Worm (Caenorhabditis elegans) whole organism, L1 larva: ENCODE results near the gene K11D12.6.
A peak's percentile ranks its signal among the peaks of the same experiment; 100 is the strongest.

Experiments used
- F16B12.6 ChIP-seq: fragments of 150-350 bp; optimal IDR thresholded peaks from 2 replicates; lab custom pipeline; 2014; ENCODE audit warnings: missing biosample characterization, missing genetic modification characterization
- aha-1 ChIP-seq: fragments of 150-350 bp; optimal IDR thresholded peaks from 2 replicates; lab custom pipeline; 2014; ENCODE audit warnings: missing biosample characterization, missing genetic modification characterization
- ceh-82 ChIP-seq, 3 experiments: fragments of 150-350 bp in 1 of 3; sonication (generic microtip) in 2 of 3; optimal IDR thresholded peaks; 2 replicates each; lab custom pipeline; 2014 to 2017; ENCODE audit warnings: missing biosample characterization in 3 of 3, missing genetic modification characterization in 3 of 3
- ceh-88 ChIP-seq: fragments of 200-800 bp; sonication (Bioruptor generic); IDR thresholded peaks from 2 replicates; pipeline ENCODE4 v1.3.6; 2022; ENCODE audit warnings: missing genetic modification characterization, missing compliant biosample characterization
- dpl-1 ChIP-seq, 3 experiments: fragments of 150-350 bp in 2 of 3; sonication (generic microtip) in 1 of 3; optimal IDR thresholded peaks; 2 replicates each; lab custom pipeline; 2014 to 2017; ENCODE audit warnings: missing biosample characterization in 3 of 3, missing genetic modification characterization in 3 of 3, missing genetic modification reagents in 3 of 3
- efl-1 ChIP-seq, 4 experiments: fragments of 150-350 bp; optimal IDR thresholded peaks in 3 of 4; peaks in 1 of 4; 1 replicate in 1 of 4; 2 replicates in 3 of 4; lab custom pipeline; 2014; ENCODE audit warnings: missing biosample characterization in 2 of 4, missing genetic modification characterization in 2 of 4, missing genetic modification reagents in 2 of 4
- egl-27 ChIP-seq, 2 experiments: fragments of 150-350 bp in 1 of 2; sonication (generic microtip); optimal IDR thresholded peaks; 3 replicates each; lab custom pipeline; 2017 to 2018; ENCODE audit warnings: missing biosample characterization in 2 of 2, missing genetic modification characterization in 2 of 2, missing genetic modification reagents in 2 of 2
- fkh-10 ChIP-seq: sonication (generic microtip); optimal IDR thresholded peaks from 2 replicates; lab custom pipeline; 2017; ENCODE audit warnings: missing biosample characterization, missing genetic modification reagents, missing genetic modification characterization
- fkh-4 ChIP-seq: sonication (generic microtip); optimal IDR thresholded peaks from 2 replicates; lab custom pipeline; 2016; ENCODE audit warnings: missing compliant biosample characterization, missing genetic modification characterization, borderline replicate concordance
- fkh-8 ChIP-seq: sonication (generic microtip); optimal IDR thresholded peaks from 2 replicates; lab custom pipeline; 2016; ENCODE audit warnings: mild to moderate bottlenecking, missing genetic modification characterization, missing compliant biosample characterization
- grh-1 ChIP-seq: fragments of 200-800 bp; sonication (Bioruptor generic); IDR thresholded peaks from 2 replicates; pipeline ENCODE4 v1.3.6; 2022; ENCODE audit warnings: missing genetic modification reagents, missing genetic modification characterization, missing compliant biosample characterization
- hlh-4 ChIP-seq: sonication (generic microtip); optimal IDR thresholded peaks from 2 replicates; lab custom pipeline; 2016; ENCODE audit warnings: mild to moderate bottlenecking, missing genetic modification characterization, missing compliant biosample characterization
- isw-1 ChIP-seq: fragments of 200-800 bp; sonication (Bioruptor generic); IDR thresholded peaks from 2 replicates; pipeline ENCODE4 v1.3.6; 2022; ENCODE audit warnings: missing genetic modification characterization, missing compliant biosample characterization
- jun-1 ChIP-seq: fragments of 150-350 bp; optimal IDR thresholded peaks from 2 replicates; lab custom pipeline; 2014; ENCODE audit warnings: missing biosample characterization, missing genetic modification reagents, missing genetic modification characterization
- lin-14 ChIP-seq: fragments of 200-800 bp; sonication (Bioruptor generic); optimal IDR thresholded peaks from 2 replicates; lab custom pipeline; 2018; ENCODE audit warnings: mild to moderate bottlenecking, missing genetic modification characterization, moderate library complexity, missing compliant biosample characterization
- lsy-2 ChIP-seq, 2 experiments: fragments of 150-350 bp; optimal IDR thresholded peaks; 2 replicates each; lab custom pipeline; 2014; ENCODE audit warnings: missing biosample characterization in 2 of 2, missing genetic modification characterization in 2 of 2
- mab-9 ChIP-seq: fragments of 200-800 bp; sonication (Bioruptor generic); IDR thresholded peaks from 2 replicates; pipeline ENCODE4 v1.3.6; 2022; ENCODE audit warnings: missing genetic modification reagents, missing genetic modification characterization, missing compliant biosample characterization
- nhr-19 ChIP-seq: fragments of 200-800 bp; sonication (Bioruptor generic); conservative IDR thresholded peaks from 2 replicates; pipeline ENCODE4 v1.3.6; 2022; ENCODE audit warnings: missing genetic modification characterization, missing compliant biosample characterization
- nhr-47 ChIP-seq: sonication (generic microtip); optimal IDR thresholded peaks from 2 replicates; lab custom pipeline; 2016; ENCODE audit warnings: mild to moderate bottlenecking, missing genetic modification characterization, moderate library complexity, missing compliant biosample characterization
- nhr-71 ChIP-seq: sonication (generic microtip); optimal IDR thresholded peaks from 2 replicates; lab custom pipeline; 2016; ENCODE audit warnings: mild to moderate bottlenecking, missing genetic modification characterization, moderate library complexity, missing compliant biosample characterization
- nhr-76 ChIP-seq: sonication (generic microtip); optimal IDR thresholded peaks from 2 replicates; lab custom pipeline; 2017; ENCODE audit warnings: missing biosample characterization, missing genetic modification characterization
- nhr-77 ChIP-seq: fragments of 150-350 bp; optimal IDR thresholded peaks from 2 replicates; lab custom pipeline; 2014; ENCODE audit warnings: missing biosample characterization, missing genetic modification characterization
- nhr-85 ChIP-seq: sonication (generic microtip); peaks from one replicate; lab custom pipeline; 2016; ENCODE audit warnings: missing genetic modification characterization, inconsistent platforms, missing compliant biosample characterization
- nhr-90 ChIP-seq: sonication (generic microtip); optimal IDR thresholded peaks from 2 replicates; lab custom pipeline; 2016; ENCODE audit warnings: mild to moderate bottlenecking, missing genetic modification characterization, missing compliant biosample characterization; ENCODE audit not compliant: poor library complexity
- pag-3 ChIP-seq: sonication (generic microtip); optimal IDR thresholded peaks from 2 replicates; lab custom pipeline; 2017; ENCODE audit warnings: missing genetic modification characterization, mild to moderate bottlenecking, missing compliant biosample characterization, antibody characterized with exemption, borderline replicate concordance; ENCODE audit not compliant: insufficient read depth
- rnt-1 ChIP-seq: sonication (generic microtip); optimal IDR thresholded peaks from 2 replicates; lab custom pipeline; 2016; ENCODE audit warnings: mild to moderate bottlenecking, missing genetic modification characterization, moderate library complexity, missing compliant biosample characterization
- sox-4 ChIP-seq: sonication (generic microtip); optimal IDR thresholded peaks from 2 replicates; lab custom pipeline; 2016; ENCODE audit warnings: missing genetic modification characterization, missing compliant biosample characterization
- swsn-7 ChIP-seq: sonication (generic microtip); optimal IDR thresholded peaks from 2 replicates; lab custom pipeline; 2016; ENCODE audit warnings: missing genetic modification characterization, missing compliant biosample characterization
- tbx-2 ChIP-seq: sonication (generic microtip); optimal IDR thresholded peaks from 2 replicates; lab custom pipeline; 2016; ENCODE audit warnings: missing genetic modification characterization, missing compliant biosample characterization
- unc-130 ChIP-seq: fragments of 150-350 bp; optimal IDR thresholded peaks from 2 replicates; lab custom pipeline; 2017; ENCODE audit warnings: missing biosample characterization, missing genetic modification characterization, inconsistent platforms
- unc-98 ChIP-seq: fragments of 200-800 bp; sonication (Bioruptor generic); IDR thresholded peaks from 2 replicates; pipeline ENCODE4 v1.3.6; 2022; ENCODE audit warnings: missing genetic modification characterization, missing compliant biosample characterization
- ztf-11 ChIP-seq, 2 experiments: sonication (generic microtip); optimal IDR thresholded peaks; 2 replicates each; lab custom pipeline; 2016 to 2017; ENCODE audit warnings: missing genetic modification characterization in 2 of 2, missing biosample characterization in 1 of 2, missing compliant biosample characterization in 1 of 2

The K11D12.6 gene

ce11 chrV:5049333-5049942 lies 14.5 kb upstream of the K11D12.6 start, which contains the start of the genes pqn-51 and K11D12.14 (continued):
- TF ChIP-seq nhr-90 (tag; lab: Kevin White, UChicago) (peak; percentile 96), nhr-76 (tag; lab: Kevin White, UChicago) (no peak), pag-3 (tag; lab: Kevin White, UChicago) (no peak), isw-1 (GFP tag; lab: Robert Waterston, UW) (peak; percentile 92), swsn-7 (peak; percentile 97), fkh-4 (tag; lab: Kevin White, UChicago) (peak; percentile 60)

ce11 chrV:5047230-5047629 lies 12.3 kb upstream of the K11D12.6 start:
- TF ChIP-seq nhr-47 (tag; lab: Kevin White, UChicago) (peak; percentile 48), ceh-88 (GFP tag; lab: Robert Waterston, UW) (peak; percentile 68), tbx-2 (tag; lab: Kevin White, UChicago) (peak; percentile 10), mab-9 (peak; percentile 90), nhr-71 (peak; percentile 45), grh-1 (GFP tag; lab: Robert Waterston, UW) (peak; percentile 93), nhr-19 (peak; percentile 93), efl-1 (optimal IDR thresholded peaks at IDR 0.05; lab: Kevin White, UChicago) (peak in 1 of 2 experiments; percentile 4), efl-1 (GFP tag; optimal IDR thresholded peaks at IDR 0.05 in 1 of 2; lab: Kevin White, UChicago) (peak in 1 of 2 experiments; percentile 53), isw-1 (GFP tag; lab: Robert Waterston, UW) (peak; percentile 80), rnt-1 (tag; lab: Kevin White, UChicago) (peak; percentile 59), unc-98 (GFP tag; lab: Robert Waterston, UW) (peak; percentile 75)

ce11 chrV:5046558-5046957 lies 11.6 kb upstream of the K11D12.6 start:
- no peak for TF ChIP-seq sox-4 (tag; lab: Kevin White, UChicago)
- TF ChIP-seq jun-1 (tag; lab: Kevin White, UChicago): no peak
- no peak for TF ChIP-seq tbx-2 (tag; lab: Kevin White, UChicago)
- TF ChIP-seq nhr-77 (tag; lab: Kevin White, UChicago): no peak
- no peak for TF ChIP-seq isw-1 (GFP tag; lab: Robert Waterston, UW)
- TF ChIP-seq nhr-47 (tag; lab: Kevin White, UChicago): no peak
- TF ChIP-seq hlh-4 (tag; lab: Kevin White, UChicago): no peak
- no peak for TF ChIP-seq ceh-88 (GFP tag; lab: Robert Waterston, UW)
- no peak for TF ChIP-seq dpl-1 (GFP tag; optimal IDR thresholded peaks at IDR 0.05; lab: Kevin White, UChicago)
- no peak for TF ChIP-seq ceh-82 (tag; optimal IDR thresholded peaks at IDR 0.05; lab: Kevin White, UChicago)
- no peak for TF ChIP-seq F16B12.6 (tag; lab: Kevin White, UChicago)
- no peak for TF ChIP-seq fkh-4 (tag; lab: Kevin White, UChicago)
- TF ChIP-seq nhr-85 (tag; lab: Kevin White, UChicago): no peak

ce11 chrV:5046103-5046502 lies 11.1 kb upstream of the K11D12.6 start, which contains the start of gene exc-14:
exc-14 (minus strand) TSS chrV:5046203.
- TF ChIP-seq aha-1: no peak
- no peak for TF ChIP-seq dpl-1 (GFP tag; optimal IDR thresholded peaks at IDR 0.05; lab: Kevin White, UChicago)
- no peak for TF ChIP-seq unc-130 (tag; lab: Kevin White, UChicago)
- no peak for TF ChIP-seq lsy-2 (tag; optimal IDR thresholded peaks at IDR 0.05; lab: Kevin White, UChicago)
- TF ChIP-seq swsn-7: no peak
- TF ChIP-seq egl-27 (tag; optimal IDR thresholded peaks at IDR 0.05; lab: Kevin White, UChicago): no peak
- no peak for TF ChIP-seq nhr-85 (tag; lab: Kevin White, UChicago)
- no peak for TF ChIP-seq ztf-11 (tag; optimal IDR thresholded peaks at IDR 0.05; lab: Kevin White, UChicago)
- no peak for TF ChIP-seq fkh-10 (GFP tag; lab: Kevin White, UChicago)
- no peak for TF ChIP-seq fkh-8
- no peak for TF ChIP-seq nhr-90 (tag; lab: Kevin White, UChicago)
- TF ChIP-seq lin-14 (GFP tag; lab: Kevin White, UChicago): no peak
